Worm (Caenorhabditis elegans) whole organism, L3 larva: ENCODE measurements around the gene srlf-30.

ENCODE experiments used
- ama-1 ChIP-seq: fragments of 150-350 bp; optimal IDR thresholded peaks from 2 replicates; lab custom pipeline; 2018
- nfya-1 ChIP-seq: sonication (generic microtip); optimal IDR thresholded peaks from 2 replicates; lab custom pipeline; 2017; ENCODE audit warnings: missing genetic modification characterization, mild to moderate bottlenecking, missing compliant biosample characterization, antibody characterized with exemption, moderate library complexity; ENCODE audit not compliant: insufficient read depth

- TF ChIP-seq nfya-1 (peak; percentile 87), ama-1 (lab: Kevin White, UChicago) (no peak)
These were observed 32.9 kb downstream of the srlf-30 start, which contains the start of the genes dnc-1 and lsm-7 for ce11 chrIV:10933062-10933552.
